Worm (Caenorhabditis elegans): Measurements from ENCODE around the gene cpr-1.

- no peak for TF ChIP-seq klf-2 (GFP tag; conservative IDR thresholded peaks at IDR 0.05)
- no peak for TF ChIP-seq cog-1 (tag; optimal IDR thresholded peaks at IDR 0.05)
- TF ChIP-seq flt-1 (GFP tag; IDR thresholded peaks at IDR 0.05) = no peak
- no peak for TF ChIP-seq ztf-29 (GFP tag; IDR thresholded peaks at IDR 0.05)
- TF ChIP-seq T22C8.4 (GFP tag; IDR thresholded peaks at IDR 0.05) = no peak
- TF ChIP-seq ztf-23 (GFP tag; IDR thresholded peaks at IDR 0.05) = no peak
- no peak for TF ChIP-seq med-1 (GFP tag; optimal IDR thresholded peaks at IDR 0.05; ENCODE audit: insufficient read depth)
- no peak for TF ChIP-seq tab-1 (GFP tag; IDR thresholded peaks at IDR 0.05)
- no peak for TF ChIP-seq ref-1 (GFP tag; conservative IDR thresholded peaks at IDR 0.05)
Observed at ce11 chrV:11960831-11961190, 14.5 kb upstream of the cpr-1 start.

Data from whole organism, midembryonic.